Fruit fly (Drosophila melanogaster): Measurements from ENCODE around the gene CG13482.

CG13482 gene

DNA sequence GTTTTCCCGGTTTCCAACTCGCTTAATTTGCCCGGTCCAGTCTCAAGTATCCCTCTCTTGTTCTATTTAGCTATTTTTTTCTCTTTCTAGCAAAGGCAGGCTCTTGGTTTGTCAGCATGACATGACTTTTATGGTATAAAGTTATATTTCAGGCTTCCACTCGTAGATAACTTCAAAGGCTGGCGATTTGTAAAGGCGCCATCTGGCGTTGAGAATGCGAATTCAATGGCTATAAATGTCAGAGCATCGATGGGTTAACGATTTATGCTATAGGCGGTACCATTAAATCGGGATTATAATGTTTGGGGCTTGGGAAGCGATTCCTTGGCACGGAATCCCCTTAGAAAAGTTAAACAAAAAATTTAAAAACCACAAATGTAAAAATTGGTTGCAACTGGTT lies 36.3 kb downstream of the CG13482 start:
- no peak for TF ChIP-seq Myc (optimal IDR thresholded peaks at IDR 0.05)
- TF ChIP-seq woc (GFP tag; optimal IDR thresholded peaks at IDR 0.05) = no peak
- TF ChIP-seq GATAd (GFP tag; optimal IDR thresholded peaks at IDR 0.05) = no peak
- TF ChIP-seq Hr83 (GFP tag; optimal IDR thresholded peaks at IDR 0.05; ENCODE audit: poor library complexity, severe bottlenecking) = no peak
- TF ChIP-seq N (GFP tag; optimal IDR thresholded peaks at IDR 0.05) = no peak
- no peak for TF ChIP-seq h (GFP tag; optimal IDR thresholded peaks at IDR 0.05)
- TF ChIP-seq fru (GFP tag; optimal IDR thresholded peaks at IDR 0.05) = no peak
- TF ChIP-seq br (GFP tag; optimal IDR thresholded peaks at IDR 0.05) = no peak
- no peak for TF ChIP-seq rgr (GFP tag; optimal IDR thresholded peaks at IDR 0.05)
- no peak for TF ChIP-seq psq (GFP tag; optimal IDR thresholded peaks at IDR 0.05)
- TF ChIP-seq Jra (GFP tag; optimal IDR thresholded peaks at IDR 0.05) = no peak

DNA sequence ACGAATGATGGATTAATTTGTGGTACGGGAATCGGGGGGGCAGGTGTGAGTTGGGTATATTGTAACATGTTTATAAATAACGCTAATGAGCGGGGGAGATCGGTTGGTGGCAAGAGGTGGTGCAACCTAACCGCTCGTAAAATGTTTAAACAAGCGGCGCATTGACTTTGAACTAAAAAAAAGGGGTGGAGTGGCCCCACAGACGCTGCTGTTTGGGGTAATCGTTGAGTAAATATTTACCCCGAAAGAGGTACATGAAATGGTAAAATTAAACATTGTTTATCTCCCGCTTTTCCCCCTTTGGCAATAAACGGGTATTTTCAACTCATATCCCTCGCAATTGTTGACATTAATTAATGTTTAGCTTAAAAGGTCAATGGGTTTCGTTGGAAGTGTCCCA lies 37.0 kb downstream of the CG13482 start:
- TF ChIP-seq CrebA (GFP tag; optimal IDR thresholded peaks at IDR 0.05; ENCODE audit: borderline replicate concordance) (no peak), Hnf4 (GFP tag; optimal IDR thresholded peaks at IDR 0.05) (peak; percentile 3), OdsH (GFP tag; optimal IDR thresholded peaks at IDR 0.05) (peak; percentile 12), brk (GFP tag; optimal IDR thresholded peaks at IDR 0.05) (peak; percentile 6), Hr83 (GFP tag; optimal IDR thresholded peaks at IDR 0.05; ENCODE audit: poor library complexity, severe bottlenecking) (no peak), jim (GFP tag; optimal IDR thresholded peaks at IDR 0.05) (no peak), dsf (GFP tag; optimal IDR thresholded peaks at IDR 0.05; ENCODE audit: borderline replicate concordance) (no peak), foxo (GFP tag; optimal IDR thresholded peaks at IDR 0.05) (peak in 1 of 2 experiments; percentile 1), Sp1 (GFP tag; optimal IDR thresholded peaks at IDR 0.05) (peak; percentile 30), pan (optimal IDR thresholded peaks at IDR 0.05) (no peak), br (GFP tag; optimal IDR thresholded peaks at IDR 0.05) (peak; percentile 3), dmrt93B (GFP tag; optimal IDR thresholded peaks at IDR 0.05) (peak; percentile 36), rgr (GFP tag; optimal IDR thresholded peaks at IDR 0.05) (peak; percentile 55), ey (GFP tag; optimal IDR thresholded peaks at IDR 0.05) (no peak), h (GFP tag; optimal IDR thresholded peaks at IDR 0.05) (peak; percentile 36)

DNA sequence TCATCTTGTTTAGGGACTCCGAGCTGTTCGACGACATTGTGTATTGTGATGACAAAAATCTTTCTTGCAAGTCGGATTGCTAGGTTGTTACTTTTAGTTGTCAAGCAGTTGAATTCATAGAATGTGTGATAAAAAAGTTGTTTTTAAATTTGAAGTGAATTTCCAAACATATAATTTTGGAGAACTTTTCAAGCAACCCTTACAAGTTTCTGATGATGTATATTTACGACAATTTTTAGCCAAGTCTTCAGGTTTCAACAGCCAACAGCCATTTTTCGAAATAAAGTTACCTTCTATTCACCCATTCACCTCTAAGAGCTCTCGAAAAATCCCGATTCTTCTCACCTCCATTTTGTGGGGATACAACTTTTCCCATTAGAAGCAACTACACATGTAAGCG lies 40.5 kb downstream of the CG13482 start, which contains the start of gene CG13481:
CG13481 (minus strand) TSS at position 101 of the 400 bp plus-strand sequence.
- TF ChIP-seq Hr78 (GFP tag; optimal IDR thresholded peaks at IDR 0.05) = no peak
- no peak for TF ChIP-seq OdsH (GFP tag; optimal IDR thresholded peaks at IDR 0.05)
- no peak for TF ChIP-seq sage (GFP tag; optimal IDR thresholded peaks at IDR 0.05)
- no peak for TF ChIP-seq GATAd (GFP tag; optimal IDR thresholded peaks at IDR 0.05)
- no peak for TF ChIP-seq Rel (GFP tag; optimal IDR thresholded peaks at IDR 0.05)
- no peak for TF ChIP-seq Rel (tag; optimal IDR thresholded peaks at IDR 0.05)
- no peak for TF ChIP-seq Hr83 (GFP tag; optimal IDR thresholded peaks at IDR 0.05; ENCODE audit: poor library complexity, severe bottlenecking)
- no peak for TF ChIP-seq usp (GFP tag; optimal IDR thresholded peaks at IDR 0.05)
- TF ChIP-seq jim (GFP tag; optimal IDR thresholded peaks at IDR 0.05) = no peak

DNA sequence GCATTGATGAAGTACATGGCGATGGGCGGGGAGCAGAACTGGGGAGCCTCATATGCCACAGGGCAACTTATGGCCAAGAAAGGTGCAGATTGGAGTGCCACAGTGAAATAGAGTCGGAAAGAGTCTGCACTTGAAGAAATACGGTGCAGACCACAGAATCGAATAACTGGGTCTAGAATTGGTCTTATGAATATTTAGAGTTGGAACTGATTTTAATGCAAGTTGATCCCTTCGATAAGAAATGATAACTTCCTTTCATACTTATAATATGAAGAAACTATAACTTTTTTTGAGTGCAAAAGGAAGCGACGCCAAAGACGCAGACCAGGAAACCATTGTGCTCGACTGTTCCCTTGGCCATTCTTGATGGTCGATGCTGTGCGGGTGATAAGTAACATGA lies 45.4 kb downstream of the CG13482 start:
- TF ChIP-seq Jra (GFP tag; optimal IDR thresholded peaks at IDR 0.05) (no peak), sv (GFP tag; optimal IDR thresholded peaks at IDR 0.05) (no peak), h (GFP tag; optimal IDR thresholded peaks at IDR 0.05) (peak; percentile 76), fru (GFP tag; optimal IDR thresholded peaks at IDR 0.05) (peak; percentile 75), OdsH (GFP tag; optimal IDR thresholded peaks at IDR 0.05) (peak; percentile 69), psq (GFP tag; optimal IDR thresholded peaks at IDR 0.05) (peak; percentile 62), foxo (GFP tag; optimal IDR thresholded peaks at IDR 0.05) (peak in 1 of 2 experiments; percentile 65), Hr83 (GFP tag; optimal IDR thresholded peaks at IDR 0.05; ENCODE audit: poor library complexity, severe bottlenecking) (no peak), lola (GFP tag; optimal IDR thresholded peaks at IDR 0.05) (no peak), br (GFP tag; optimal IDR thresholded peaks at IDR 0.05) (peak; percentile 65), HLH106 (tag; optimal IDR thresholded peaks at IDR 0.05) (peak; percentile 63), woc (GFP tag; optimal IDR thresholded peaks at IDR 0.05) (peak; percentile 50), Myc (optimal IDR thresholded peaks at IDR 0.05) (no peak), sage (GFP tag; optimal IDR thresholded peaks at IDR 0.05) (no peak), GATAd (GFP tag; optimal IDR thresholded peaks at IDR 0.05) (no peak), CG32264 (GFP tag; optimal IDR thresholded peaks at IDR 0.05) (no peak), Sp1 (GFP tag; optimal IDR thresholded peaks at IDR 0.05) (peak; percentile 72), dl (GFP tag; optimal IDR thresholded peaks at IDR 0.05; ENCODE audit: insufficient read depth in 1 of 2, partially characterized antibody in 2 of 2) (no peak), Rel (GFP tag; optimal IDR thresholded peaks at IDR 0.05) (no peak), Rel (tag; optimal IDR thresholded peaks at IDR 0.05) (no peak), Hnf4 (GFP tag; optimal IDR thresholded peaks at IDR 0.05) (peak; percentile 52), Abd-B (GFP tag; optimal IDR thresholded peaks at IDR 0.05) (no peak), Dif (GFP tag; optimal IDR thresholded peaks at IDR 0.05; ENCODE audit: partially characterized antibody) (no peak), jim (GFP tag; optimal IDR thresholded peaks at IDR 0.05) (no peak), CrebA (GFP tag; optimal IDR thresholded peaks at IDR 0.05; ENCODE audit: borderline replicate concordance) (no peak), Dfd (GFP tag; optimal IDR thresholded peaks at IDR 0.05) (no peak), dsf (GFP tag; optimal IDR thresholded peaks at IDR 0.05; ENCODE audit: borderline replicate concordance) (no peak), brk (GFP tag; optimal IDR thresholded peaks at IDR 0.05) (no peak), N (GFP tag; optimal IDR thresholded peaks at IDR 0.05) (no peak), Vsx2 (GFP tag; optimal IDR thresholded peaks at IDR 0.05; ENCODE audit: partially characterized antibody) (no peak), tai (GFP tag; optimal IDR thresholded peaks at IDR 0.05) (no peak), usp (GFP tag; optimal IDR thresholded peaks at IDR 0.05) (no peak), Mio (GFP tag; optimal IDR thresholded peaks at IDR 0.05) (no peak), Hr78 (GFP tag; optimal IDR thresholded peaks at IDR 0.05) (no peak), CG9705 (GFP tag; optimal IDR thresholded peaks at IDR 0.05) (no peak), pan (optimal IDR thresholded peaks at IDR 0.05) (no peak), ey (GFP tag; optimal IDR thresholded peaks at IDR 0.05) (peak; percentile 71), dmrt93B (GFP tag; optimal IDR thresholded peaks at IDR 0.05) (no peak), rgr (GFP tag; optimal IDR thresholded peaks at IDR 0.05) (peak; percentile 59)

Data from whole organism, wandering third instar larva.